Fruit fly (Drosophila melanogaster) whole organism, prepupa: Measurements from ENCODE around the gene CG46514.
"Not testable (repeated sequence)": the region's sequence is repeated elsewhere in the genome, so short reads cannot be mapped to it uniquely, and the experiment has no call there.

Source experiments
- CG11902 ChIP-seq: fragments of 200-800 bp; sonication (Bioruptor generic); optimal IDR thresholded peaks from 3 replicates; lab custom pipeline; 2016; ENCODE audit warnings: missing biosample characterization, missing genetic modification characterization
- CG34406 ChIP-seq: fragments of 200-800 bp; sonication (Bioruptor generic); optimal IDR thresholded peaks from 3 replicates; lab custom pipeline; 2016; ENCODE audit warnings: missing biosample characterization, missing genetic modification characterization
- CG6808 ChIP-seq: fragments of 200-800 bp; sonication (Bioruptor generic); optimal IDR thresholded peaks from 3 replicates; lab custom pipeline; 2017; ENCODE audit warnings: missing biosample characterization, missing genetic modification characterization, mild to moderate bottlenecking, moderate library complexity, missing genetic modification reagents
- Ets21C ChIP-seq: fragments of 200-800 bp; sonication (Bioruptor generic); optimal IDR thresholded peaks from 3 replicates; lab custom pipeline; 2016; ENCODE audit warnings: missing biosample characterization, missing genetic modification characterization

dm6 chrX:22182193-22182592 lies 14.8 kb upstream of the CG46514 start, which contains the start of gene CG46511:
- TF ChIP-seq Ets21C (GFP tag; lab: Kevin White, UChicago); CG6808 (GFP tag; lab: Kevin White, UChicago); CG34406; CG11902 (GFP tag; lab: Kevin White, UChicago): not testable (repeated sequence)
